Worm (Caenorhabditis elegans) whole organism, early embryonic: ENCODE measurements around the gene lgc-21.

Experiments
- B0310.2 ChIP-seq: sonication (generic microtip); optimal IDR thresholded peaks from 2 replicates; lab custom pipeline; 2016; ENCODE audit warnings: mild to moderate bottlenecking, missing genetic modification characterization, missing compliant biosample characterization
- F13C5.2 ChIP-seq: sonication (generic microtip); optimal IDR thresholded peaks from 2 replicates; lab custom pipeline; 2017; ENCODE audit warnings: mild to moderate bottlenecking, missing genetic modification characterization, inconsistent platforms, missing compliant biosample characterization
- aly-1 ChIP-seq: sonication (generic microtip); optimal IDR thresholded peaks from 2 replicates; lab custom pipeline; 2016; ENCODE audit warnings: missing genetic modification characterization, missing compliant biosample characterization
- ama-1 ChIP-seq: fragments of 150-350 bp; optimal IDR thresholded peaks from 2 replicates; lab custom pipeline; 2014
- ceh-13 ChIP-seq: fragments of 200-800 bp; sonication (Bioruptor generic); optimal IDR thresholded peaks from 2 replicates; lab custom pipeline; 2018; ENCODE audit warnings: mild to moderate bottlenecking, missing genetic modification characterization, missing compliant biosample characterization
- ceh-36 ChIP-seq: sonication (generic microtip); optimal IDR thresholded peaks from 2 replicates; lab custom pipeline; 2016; ENCODE audit warnings: missing genetic modification characterization, inconsistent platforms, missing compliant biosample characterization
- flt-1 ChIP-seq: fragments of 200-800 bp; sonication (Bioruptor generic); IDR thresholded peaks from 2 replicates; pipeline ENCODE4 v1.3.6; 2022; ENCODE audit warnings: missing genetic modification characterization, missing compliant biosample characterization
- hmbx-1 ChIP-seq: sonication (generic microtip); optimal IDR thresholded peaks from 2 replicates; lab custom pipeline; 2016; ENCODE audit warnings: mild to moderate bottlenecking, missing genetic modification characterization, missing compliant biosample characterization
- hmg-4 ChIP-seq: fragments of 200-800 bp; sonication (Bioruptor generic); optimal IDR thresholded peaks from 2 replicates; lab custom pipeline; 2018; ENCODE audit warnings: mild to moderate bottlenecking, missing genetic modification characterization, missing compliant biosample characterization
- pes-1 ChIP-seq: fragments of 200-800 bp; sonication (Bioruptor generic); IDR thresholded peaks from 2 replicates; pipeline ENCODE4 v1.3.6; 2022; ENCODE audit warnings: missing genetic modification reagents, missing genetic modification characterization, missing compliant biosample characterization
- tbx-11 ChIP-seq: fragments of 200-800 bp; sonication (Bioruptor generic); IDR thresholded peaks from 2 replicates; pipeline ENCODE4 v1.3.6; 2022; ENCODE audit warnings: missing genetic modification characterization, missing compliant biosample characterization

DNA sequence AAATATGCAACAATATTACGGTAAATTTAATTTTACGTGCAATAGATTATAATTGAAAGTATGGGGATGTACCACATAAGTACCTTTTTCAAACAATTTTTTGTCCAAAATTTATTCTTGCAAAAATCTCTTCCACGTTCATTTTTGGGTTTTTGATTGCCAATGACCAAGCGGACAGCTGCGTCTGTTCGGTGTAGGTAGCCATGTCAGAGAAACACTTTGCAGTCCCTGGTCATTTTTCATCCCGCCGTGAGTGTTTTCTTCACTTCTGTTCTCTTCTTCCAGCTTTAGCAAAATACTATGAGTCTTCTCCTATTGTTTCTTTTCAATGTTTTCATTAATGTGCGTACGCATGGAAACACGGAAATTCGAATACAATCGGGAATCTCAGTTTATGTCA is 22.3 kb upstream of the lgc-21 start, which contains the start of gene dsl-4:
- TF ChIP-seq B0310.2 (tag; lab: Kevin White, UChicago), result no peak
- TF ChIP-seq F13C5.2 (tag; lab: Kevin White, UChicago), result no peak
- TF ChIP-seq hmg-4 (GFP tag; lab: Kevin White, UChicago), result no peak
- no peak for TF ChIP-seq tbx-11
- no peak for TF ChIP-seq aly-1 (tag; lab: Kevin White, UChicago)
- no peak for TF ChIP-seq ceh-13 (GFP tag; lab: Kevin White, UChicago)
- no peak for TF ChIP-seq hmbx-1
- no peak for TF ChIP-seq ama-1 (lab: Kevin White, UChicago)
- no peak for TF ChIP-seq flt-1
- no peak for TF ChIP-seq pes-1
- no peak for TF ChIP-seq ceh-36 (tag; lab: Kevin White, UChicago)
